Worm (Caenorhabditis elegans) whole organism, L3 larva: ENCODE data around the gene F12E12.6.

Experiments
- eor-1 ChIP-seq, 2 experiments: fragments of 150-350 bp; optimal IDR thresholded peaks; 2 replicates each; lab custom pipeline; 2014 to 2018; ENCODE audit warnings: missing biosample characterization in 2 of 2, missing genetic modification characterization in 2 of 2
- mdl-1 ChIP-seq: fragments of 150-350 bp; optimal IDR thresholded peaks from 2 replicates; lab custom pipeline; 2014; ENCODE audit warnings: missing biosample characterization, missing genetic modification characterization
- mml-1 ChIP-seq: fragments of 150-350 bp; sonication (generic microtip); optimal IDR thresholded peaks from 3 replicates; lab custom pipeline; 2014; ENCODE audit warnings: missing biosample characterization, missing genetic modification characterization
- snpc-4 ChIP-seq: fragments of 150-350 bp; optimal IDR thresholded peaks from 2 replicates; lab custom pipeline; 2014; ENCODE audit warnings: missing biosample characterization, missing genetic modification characterization

The F12E12.6 gene

DNA sequence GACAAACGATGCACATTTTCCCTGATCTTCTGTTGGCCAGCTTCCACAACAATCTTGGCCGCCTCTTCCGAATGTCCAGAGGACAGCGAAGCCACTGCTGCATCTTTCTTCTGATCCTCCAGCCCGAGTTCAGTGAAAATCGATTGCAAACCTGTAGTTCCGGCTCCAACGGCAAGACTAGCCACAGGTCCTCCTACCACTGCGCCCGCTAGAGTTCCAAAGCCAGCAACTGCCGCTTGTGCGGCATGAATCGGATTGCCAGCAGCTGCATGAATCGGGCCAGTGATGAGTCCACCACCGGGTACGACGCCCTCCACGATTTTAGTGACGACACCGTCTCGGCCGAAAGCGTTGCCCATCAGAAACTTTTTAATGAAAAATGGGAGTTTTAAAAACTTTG is 48.4 kb downstream of the F12E12.6 start, which contains the start of gene ifas-1:
Gene ifas-1, minus strand, starts transcription at position 387 of the 400 bp plus-strand sequence.
- no peak for TF ChIP-seq mdl-1
- TF ChIP-seq mml-1 = no peak
- TF ChIP-seq snpc-4 = no peak
- TF ChIP-seq eor-1 (tag; optimal IDR thresholded peaks at IDR 0.05; lab: Kevin White, UChicago) = no peak
